Worm (Caenorhabditis elegans) whole organism, L1 larva: ENCODE data around the gene col-74.

Source experiments
- lin-13 ChIP-seq: fragments of 150-350 bp; optimal IDR thresholded peaks from 2 replicates; lab custom pipeline; 2014; ENCODE audit warnings: missing biosample characterization, missing genetic modification reagents, missing genetic modification characterization
- mab-9 ChIP-seq: fragments of 200-800 bp; sonication (Bioruptor generic); IDR thresholded peaks from 2 replicates; pipeline ENCODE4 v1.3.6; 2022; ENCODE audit warnings: missing genetic modification reagents, missing genetic modification characterization, missing compliant biosample characterization
- nhr-11 ChIP-seq: fragments of 150-350 bp; optimal IDR thresholded peaks from 2 replicates; lab custom pipeline; 2014; ENCODE audit warnings: missing biosample characterization, missing genetic modification characterization
- pqm-1 ChIP-seq: sonication (generic microtip); optimal IDR thresholded peaks from 3 replicates; lab custom pipeline; 2017; ENCODE audit warnings: missing biosample characterization, missing genetic modification characterization
- snu-23 ChIP-seq: sonication (generic microtip); optimal IDR thresholded peaks from 2 replicates; lab custom pipeline; 2016; ENCODE audit warnings: missing genetic modification characterization, missing compliant biosample characterization
- unc-30 ChIP-seq: sonication (generic microtip); optimal IDR thresholded peaks from 2 replicates; lab custom pipeline; 2017; ENCODE audit warnings: missing biosample characterization, missing genetic modification characterization
- unc-98 ChIP-seq: fragments of 200-800 bp; sonication (Bioruptor generic); IDR thresholded peaks from 2 replicates; pipeline ENCODE4 v1.3.6; 2022; ENCODE audit warnings: missing genetic modification characterization, missing compliant biosample characterization

- TF ChIP-seq mab-9 (GFP tag; lab: Robert Waterston, UW) (no peak), unc-30 (tag; lab: Kevin White, UChicago) (no peak), unc-98 (GFP tag; lab: Robert Waterston, UW) (no peak), pqm-1 (no peak), nhr-11 (tag; lab: Kevin White, UChicago) (no peak), lin-13 (GFP tag; lab: Kevin White, UChicago) (no peak), snu-23 (no peak)
Measured at ce11 chrII:5863893-5864292, 33.7 kb downstream of the col-74 start, which contains the start of gene tag-234.
